Fruit fly (Drosophila melanogaster): ENCODE measurements around the gene cDIP.

DNA sequence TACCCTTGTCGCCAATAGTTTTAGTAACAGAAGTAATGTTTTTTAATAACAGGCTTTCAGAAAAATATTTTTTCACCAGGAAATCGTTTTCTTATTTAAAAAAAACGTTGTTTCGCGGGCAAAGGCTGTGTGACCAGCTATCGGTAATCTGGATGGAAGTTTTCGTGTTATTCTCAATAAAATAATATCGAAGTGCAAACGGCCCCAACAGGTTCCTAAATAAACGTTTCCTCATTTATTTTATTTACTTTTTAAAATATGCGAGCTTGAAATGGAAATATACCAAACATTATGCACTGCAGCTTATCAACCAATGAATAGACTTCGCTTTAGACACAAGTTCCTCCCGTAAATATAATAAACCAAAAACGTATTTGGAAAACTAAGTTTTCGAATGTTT, 30.8 kb downstream of the cDIP start, which contains the start of gene Ice2:
- TF ChIP-seq fkh (GFP tag; optimal IDR thresholded peaks at IDR 0.05), result no peak
- no peak for TF ChIP-seq Sox14 (GFP tag; optimal IDR thresholded peaks at IDR 0.05)
- TF ChIP-seq CG15336 (GFP tag; IDR thresholded peaks at IDR 0.05), result no peak
- TF ChIP-seq Smox (GFP tag; optimal IDR thresholded peaks at IDR 0.05), result no peak
- no peak for TF ChIP-seq Gug (GFP tag; IDR thresholded peaks at IDR 0.05)
- TF ChIP-seq pdm3 (GFP tag; optimal IDR thresholded peaks at IDR 0.05), result no peak
- no peak for TF ChIP-seq CG8119 (GFP tag; IDR thresholded peaks at IDR 0.05)
- TF ChIP-seq Hr38 (GFP tag; optimal IDR thresholded peaks at IDR 0.05), result no peak
- TF ChIP-seq fd59A (GFP tag; optimal IDR thresholded peaks at IDR 0.05), result no peak
- no peak for TF ChIP-seq Ets96B (tag; optimal IDR thresholded peaks at IDR 0.05)
